Fruit fly (Drosophila melanogaster): Measurements from ENCODE around the gene Cp38.

Cp38 gene

dm6 chrX:8493473-8493872, 11.8 kb downstream of the Cp38 start (continued):
- TF ChIP-seq C15 (GFP tag; IDR thresholded peaks at IDR 0.05): 0 out of 3 replicates have a peak, but pooled peaks have one; percentile 20
- peak; percentile 29; the same call in 1 of the 2 replicates for TF ChIP-seq al (GFP tag; IDR thresholded peaks at IDR 0.05)
- no peak for TF ChIP-seq CG8281 (tag; optimal IDR thresholded peaks at IDR 0.05)
- no peak for TF ChIP-seq Trl (optimal IDR thresholded peaks at IDR 0.05)
- TF ChIP-seq Trl (GFP tag; optimal IDR thresholded peaks at IDR 0.05): peak; percentile 12
- TF ChIP-seq CG10462 (GFP tag; optimal IDR thresholded peaks at IDR 0.05): no peak
- no peak for TF ChIP-seq Asciz (GFP tag; optimal IDR thresholded peaks at IDR 0.05)
- peak; percentile 31; the same call in 1 of the 2 replicates for TF ChIP-seq CG43689 (GFP tag; IDR thresholded peaks at IDR 0.05)
- 0 out of 2 replicates have a peak, but pooled peaks have one; percentile 5 for TF ChIP-seq CkIIα-i1 (GFP tag; IDR thresholded peaks at IDR 0.05)
- no peak for TF ChIP-seq sc (optimal IDR thresholded peaks at IDR 0.05)
- TF ChIP-seq sc (GFP tag; optimal IDR thresholded peaks at IDR 0.05): no peak
- no peak for TF ChIP-seq sens-2 (GFP tag; IDR thresholded peaks at IDR 0.05)
- no peak for TF ChIP-seq chn (GFP tag; optimal IDR thresholded peaks at IDR 0.05)
- TF ChIP-seq Dip2 (GFP tag; IDR thresholded peaks at IDR 0.05): no peak
- TF ChIP-seq eve (GFP tag; optimal IDR thresholded peaks at IDR 0.05): no peak
- TF ChIP-seq zf30C (GFP tag; optimal IDR thresholded peaks at IDR 0.05): no peak
- no peak for TF ChIP-seq CG14667 (GFP tag; IDR thresholded peaks at IDR 0.05)
- TF ChIP-seq CG4424 (GFP tag; optimal IDR thresholded peaks at IDR 0.05): no peak
- TF ChIP-seq CG11723 (GFP tag; optimal IDR thresholded peaks at IDR 0.05): no peak
- peak; percentile 14 for TF ChIP-seq CG13424 (tag; optimal IDR thresholded peaks at IDR 0.05)
- no peak for TF ChIP-seq CG7745 (tag; optimal IDR thresholded peaks at IDR 0.05)
- TF ChIP-seq onecut (GFP tag; IDR thresholded peaks at IDR 0.05): no peak
- TF ChIP-seq Dek (tag; optimal IDR thresholded peaks at IDR 0.05): peak; percentile 41
- TF ChIP-seq Xrp1 (GFP tag; IDR thresholded peaks at IDR 0.05): 0 out of 2 replicates have a peak, but pooled peaks have one; percentile 29
- TF ChIP-seq ap (GFP tag; IDR thresholded peaks at IDR 0.05): 0 out of 2 replicates have a peak, but pooled peaks have one; percentile 18
- no peak for TF ChIP-seq en (GFP tag; optimal IDR thresholded peaks at IDR 0.05)
- TF ChIP-seq pzg (GFP tag; optimal IDR thresholded peaks at IDR 0.05): no peak
- TF ChIP-seq row (GFP tag; IDR thresholded peaks at IDR 0.05): peak; percentile 53; the same call in 2 of the 3 replicates
- no peak for TF ChIP-seq CG12236 (GFP tag; optimal IDR thresholded peaks at IDR 0.05)
- peak; percentile 65 for TF ChIP-seq sens (GFP tag)
- 0 out of 2 replicates have a peak, but pooled peaks have one; percentile 28 for TF ChIP-seq stc (GFP tag; IDR thresholded peaks at IDR 0.05)
- peak; percentile 32 for TF ChIP-seq zfh2 (GFP tag; optimal IDR thresholded peaks at IDR 0.05)
- TF ChIP-seq NfI (GFP tag; optimal IDR thresholded peaks at IDR 0.05): peak; percentile 45
- peak; percentile 20 for TF ChIP-seq HHEX (GFP tag; optimal IDR thresholded peaks at IDR 0.05)
- TF ChIP-seq CG4820 (GFP tag; optimal IDR thresholded peaks at IDR 0.05): no peak
- TF ChIP-seq Ada2b (GFP tag; IDR thresholded peaks at IDR 0.05): peak; percentile 63
- peak; percentile 68 for TF ChIP-seq CG2120 (GFP tag; optimal IDR thresholded peaks at IDR 0.05)
- TF ChIP-seq hth (optimal IDR thresholded peaks at IDR 0.05): no peak
- no peak for TF ChIP-seq Dfd (GFP tag; optimal IDR thresholded peaks at IDR 0.05)
- TF ChIP-seq CG17385 (GFP tag; optimal IDR thresholded peaks at IDR 0.05): no peak
- no peak for TF ChIP-seq Xbp1 (GFP tag; optimal IDR thresholded peaks at IDR 0.05)
- TF ChIP-seq da (GFP tag; optimal IDR thresholded peaks at IDR 0.05): no peak
- no peak for TF ChIP-seq CG30020 (tag; optimal IDR thresholded peaks at IDR 0.05)
- TF ChIP-seq CG12391 (tag; optimal IDR thresholded peaks at IDR 0.05): no peak
- TF ChIP-seq CG12299 (tag; optimal IDR thresholded peaks at IDR 0.05): peak; percentile 43
- peak; percentile 48; the same call in 2 of the 3 replicates for TF ChIP-seq tgo (GFP tag; IDR thresholded peaks at IDR 0.05)
- TF ChIP-seq pfk (GFP tag; optimal IDR thresholded peaks at IDR 0.05): no peak
- TF ChIP-seq CG4404 (GFP tag; IDR thresholded peaks at IDR 0.05): no peak
- no peak for TF ChIP-seq D19A (tag; optimal IDR thresholded peaks at IDR 0.05)
- TF ChIP-seq Stat92E (GFP tag; optimal IDR thresholded peaks at IDR 0.05): no peak
- no peak for TF ChIP-seq lola (GFP tag; optimal IDR thresholded peaks at IDR 0.05)
- TF ChIP-seq Chrac-16 (GFP tag; optimal IDR thresholded peaks at IDR 0.05): no peak
